Worm (Caenorhabditis elegans) whole organism, L1 larva: ENCODE results near the gene dcaf-1.
"Not testable (repeated sequence)": the region's sequence is repeated elsewhere in the genome, so short reads cannot be mapped to it uniquely, and the experiment has no call there.

ENCODE experiments used
- F16B12.6 ChIP-seq: fragments of 150-350 bp; optimal IDR thresholded peaks from 2 replicates; lab custom pipeline; 2014; ENCODE audit warnings: missing biosample characterization, missing genetic modification characterization
- pqm-1 ChIP-seq: sonication (generic microtip); optimal IDR thresholded peaks from 3 replicates; lab custom pipeline; 2017; ENCODE audit warnings: missing biosample characterization, missing genetic modification characterization

- TF ChIP-seq pqm-1, F16B12.6 (tag; lab: Kevin White, UChicago): not testable (repeated sequence)
Observed at ce11 chrIV:9688715-9689114, 17.8 kb downstream of the dcaf-1 start, which contains the start of gene msp-76.
